Fruit fly (Drosophila melanogaster): ENCODE data around the gene CtsL3.

DNA sequence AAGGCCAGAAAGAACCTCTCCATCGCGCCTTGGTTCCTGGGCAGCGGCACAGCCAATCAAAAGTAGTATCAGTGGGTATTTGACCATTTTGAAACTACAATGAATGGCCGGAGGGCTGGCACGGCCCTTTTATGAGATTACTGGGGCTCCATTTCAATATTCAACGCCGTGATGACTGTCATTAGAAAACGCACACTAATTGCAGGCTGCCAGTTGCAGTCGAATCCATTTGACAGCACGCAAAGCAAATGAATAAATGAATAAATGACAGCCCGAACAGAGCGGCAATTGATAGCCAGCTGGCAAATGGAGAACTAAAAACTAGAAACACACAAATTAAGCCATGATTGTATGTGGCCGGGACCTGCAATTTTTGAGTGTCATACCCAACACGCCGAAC is 50.3 kb downstream of the CtsL3 start, which contains the start of gene Obp83b:
- TF ChIP-seq CTCF (optimal IDR thresholded peaks at IDR 0.05) (no peak), CG8478 (optimal IDR thresholded peaks at IDR 0.05) (no peak)
